Worm (Caenorhabditis elegans): ENCODE results near the gene rft-2.

DNA sequence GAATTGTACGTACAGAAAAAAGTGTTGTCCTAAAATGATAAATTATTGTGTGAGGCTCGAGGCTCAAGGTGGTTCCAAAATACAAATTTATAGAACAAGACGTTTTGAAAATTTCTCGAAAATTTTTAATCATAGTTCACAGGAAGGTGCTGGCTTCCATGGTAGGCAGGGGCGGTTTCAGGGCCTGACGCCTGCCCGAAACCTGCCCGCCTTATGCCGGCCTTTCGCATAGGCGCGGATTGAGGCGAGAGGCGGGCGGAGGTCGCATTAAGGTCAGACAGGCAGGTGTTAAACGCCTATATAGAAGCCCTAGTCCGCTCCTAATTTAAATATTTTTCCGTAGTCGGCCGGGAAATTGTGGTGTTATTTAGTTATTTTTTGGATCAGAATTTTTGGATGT lies 27.3 kb downstream of the rft-2 start:
- TF ChIP-seq M03D4.4 (tag; optimal IDR thresholded peaks at IDR 0.05) (no peak), pha-4 (tag; optimal IDR thresholded peaks at IDR 0.05) (no peak), nhr-76 (tag; optimal IDR thresholded peaks at IDR 0.05) (no peak)

Data from whole organism, mixed stage, embryonic.